Fruit fly (Drosophila melanogaster) Kc167 (cell line): Measurements from ENCODE around the gene Wdr59.

Experiments
- Myc ChIP-seq: fragments of >200 bp; optimal IDR thresholded peaks from 2 replicates; lab custom pipeline; 2017; ENCODE audit warnings: missing external identifiers
- Sin3A ChIP-seq: fragments of >200 bp; optimal IDR thresholded peaks from 2 replicates; lab custom pipeline; 2018; ENCODE audit warnings: missing external identifiers
- h ChIP-seq: fragments of >200 bp; optimal IDR thresholded peaks from 3 replicates; lab custom pipeline; 2018; ENCODE audit warnings: missing external identifiers
- insv ChIP-seq: fragments of >200 bp; optimal IDR thresholded peaks from 3 replicates; lab custom pipeline; 2018; ENCODE audit warnings: missing external identifiers
- psq ChIP-seq: fragments of >200 bp; optimal IDR thresholded peaks from 2 replicates; lab custom pipeline; 2017; ENCODE audit warnings: missing external identifiers
- ttk ChIP-seq: sonication (Bioruptor generic); optimal IDR thresholded peaks from 2 replicates; lab custom pipeline; 2017; ENCODE audit warnings: missing external identifiers

Gene Wdr59

DNA sequence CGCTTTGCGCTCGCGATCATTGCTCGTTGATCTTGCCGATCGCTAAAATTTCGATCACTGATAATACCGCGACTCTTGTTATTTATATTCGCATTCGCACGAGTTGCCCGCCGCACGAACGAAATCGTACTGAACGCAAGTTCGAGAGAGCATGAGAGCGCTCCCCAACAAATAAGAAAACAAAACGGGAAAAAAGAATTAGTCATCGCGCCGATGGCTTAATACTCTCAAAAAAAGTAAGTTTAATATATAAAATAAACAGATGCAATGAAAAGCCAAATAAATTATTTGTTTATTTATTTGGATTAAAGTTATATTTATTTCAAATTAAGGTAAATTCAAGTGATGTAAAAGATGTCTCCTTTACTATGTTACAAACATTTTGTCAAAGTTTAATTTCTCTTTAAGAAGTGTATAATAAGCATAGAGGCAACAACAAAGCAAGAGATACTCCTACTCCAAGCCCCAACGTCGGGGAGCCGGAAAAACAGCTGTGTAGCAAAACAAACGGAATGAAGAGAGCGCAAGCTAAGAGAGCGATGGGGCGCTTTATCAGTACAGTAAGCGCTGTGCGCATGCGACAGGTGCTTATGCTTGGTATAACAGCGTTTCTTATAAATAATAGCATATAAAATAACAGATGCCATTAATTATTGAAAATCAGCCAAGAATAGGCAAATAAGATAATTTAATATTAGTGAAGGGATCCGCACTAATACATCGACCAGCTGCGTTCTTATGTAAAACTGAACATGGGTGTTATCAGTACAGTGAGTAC, 33.7 kb upstream of the Wdr59 start:
- TF ChIP-seq insv (no peak), Sin3A (lab: Kevin White, UChicago) (no peak), Myc (lab: Kevin White, UChicago) (no peak), h (lab: Kevin White, UChicago) (no peak), ttk (no peak)

DNA sequence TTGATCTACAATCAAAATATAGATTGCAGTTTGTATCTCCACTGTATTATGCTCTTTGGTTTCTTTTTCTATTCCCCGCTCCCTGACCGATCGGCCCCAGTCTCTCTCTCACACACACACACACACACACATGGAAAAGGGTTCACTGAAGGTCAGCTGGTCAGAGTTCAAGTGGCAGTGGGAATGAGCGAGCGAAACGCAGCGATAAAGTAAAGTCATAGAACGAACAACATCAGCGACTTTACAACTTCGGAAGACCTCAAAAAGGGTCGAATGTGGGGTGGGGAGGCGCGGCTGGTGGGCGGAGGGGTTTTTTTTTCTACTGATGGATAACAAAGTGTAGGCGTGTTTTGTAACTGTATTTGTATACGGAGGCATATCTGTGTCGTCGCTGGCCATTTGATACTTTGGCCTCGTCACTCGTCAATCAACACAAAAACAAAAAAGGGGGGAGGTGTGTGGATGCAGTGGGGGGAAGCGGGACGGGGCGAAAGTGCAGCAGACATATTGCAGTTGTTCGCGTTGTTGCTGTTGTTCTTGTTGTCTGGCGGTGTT, 33.1 kb upstream of the Wdr59 start:
- no peak for TF ChIP-seq h (lab: Kevin White, UChicago)
- TF ChIP-seq Myc (lab: Kevin White, UChicago), result no peak
- TF ChIP-seq insv, result no peak
- TF ChIP-seq Sin3A (lab: Kevin White, UChicago), result no peak
- no peak for TF ChIP-seq ttk
- no peak for TF ChIP-seq psq (lab: Kevin White, UChicago)

DNA sequence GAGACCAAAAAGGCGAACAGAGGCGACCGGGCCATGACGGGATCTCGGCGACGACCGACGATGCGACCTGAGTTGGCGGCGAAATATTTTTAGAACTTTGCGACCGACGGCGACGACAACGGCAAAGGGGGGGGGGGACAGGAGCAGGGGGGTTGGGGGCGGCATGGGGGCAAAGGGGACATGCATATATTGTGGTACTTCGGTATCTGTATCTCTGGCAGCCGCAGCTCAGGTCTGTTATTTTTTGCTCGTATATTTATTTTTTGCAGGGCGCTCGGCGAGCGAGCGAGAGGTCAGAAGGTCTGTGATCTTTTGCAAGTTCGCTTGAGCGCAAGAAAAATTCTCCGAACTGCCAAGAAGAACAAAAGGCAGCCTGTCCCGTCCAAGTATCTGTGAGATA, 32.0 kb upstream of the Wdr59 start:
- no peak for TF ChIP-seq ttk
- no peak for TF ChIP-seq Myc (lab: Kevin White, UChicago)
- TF ChIP-seq h (lab: Kevin White, UChicago), result no peak
- no peak for TF ChIP-seq insv
- TF ChIP-seq Sin3A (lab: Kevin White, UChicago), result no peak
- TF ChIP-seq psq (lab: Kevin White, UChicago), result no peak

DNA sequence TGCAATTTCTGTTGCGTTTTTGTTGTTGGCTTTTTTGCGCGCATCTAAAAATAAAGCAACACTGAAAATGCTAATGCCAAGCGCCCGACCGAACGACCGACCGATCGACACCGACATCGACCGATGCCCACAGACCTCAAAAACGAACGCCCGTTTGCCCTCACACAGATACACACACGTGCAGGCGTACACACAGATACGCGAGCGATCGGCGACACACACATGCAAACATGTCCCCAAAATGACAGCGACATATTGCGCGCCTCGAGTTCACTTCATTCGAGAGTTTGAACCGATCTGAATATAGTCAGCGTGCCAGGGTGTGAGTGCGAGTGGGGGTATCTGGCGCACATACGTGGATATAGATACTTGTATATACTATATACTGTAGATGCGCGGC, 30.1 kb upstream of the Wdr59 start:
- no peak for TF ChIP-seq psq (lab: Kevin White, UChicago)
- TF ChIP-seq insv, result no peak
- no peak for TF ChIP-seq Myc (lab: Kevin White, UChicago)
- TF ChIP-seq ttk, result no peak
- TF ChIP-seq h (lab: Kevin White, UChicago), result no peak
- TF ChIP-seq Sin3A (lab: Kevin White, UChicago), result no peak

DNA sequence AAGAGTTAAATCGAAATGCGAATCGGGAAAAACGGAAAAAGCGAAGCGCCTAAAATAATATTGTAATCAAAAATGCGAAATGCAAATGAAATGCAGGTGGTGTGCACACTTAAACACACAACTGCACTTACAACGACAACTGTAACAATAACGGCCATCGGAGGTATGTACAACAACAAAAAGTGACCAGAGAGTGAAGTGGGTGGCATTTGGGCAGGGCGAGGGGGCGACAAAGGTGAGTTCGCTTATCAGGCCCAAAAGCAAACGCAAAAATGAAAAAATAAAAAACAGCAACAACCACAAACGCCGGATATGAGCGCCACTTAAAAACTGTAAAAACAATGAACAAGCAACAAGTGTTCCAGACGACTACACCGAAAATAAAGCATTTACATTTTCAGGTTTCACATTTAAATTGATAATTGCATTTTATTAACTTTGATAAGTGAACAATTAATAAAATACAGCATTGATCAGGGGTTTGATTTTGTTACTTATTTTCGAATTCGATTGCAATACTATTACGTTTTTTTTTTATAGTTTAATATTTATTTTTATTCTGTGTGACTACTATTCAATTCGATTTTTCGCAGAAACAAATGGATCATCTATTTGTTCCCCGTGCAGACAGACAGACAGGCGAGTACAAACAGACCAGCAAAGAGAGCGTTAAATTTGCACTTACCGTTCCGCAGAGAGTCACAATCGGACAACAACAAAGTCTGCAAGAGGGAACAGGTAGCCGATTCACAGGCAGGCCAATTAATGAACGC, 26.0 kb upstream of the Wdr59 start:
- TF ChIP-seq h (lab: Kevin White, UChicago), result no peak
- no peak for TF ChIP-seq psq (lab: Kevin White, UChicago)
- TF ChIP-seq ttk, result no peak
- no peak for TF ChIP-seq Sin3A (lab: Kevin White, UChicago)
- TF ChIP-seq insv, result no peak
- TF ChIP-seq Myc (lab: Kevin White, UChicago), result no peak

DNA sequence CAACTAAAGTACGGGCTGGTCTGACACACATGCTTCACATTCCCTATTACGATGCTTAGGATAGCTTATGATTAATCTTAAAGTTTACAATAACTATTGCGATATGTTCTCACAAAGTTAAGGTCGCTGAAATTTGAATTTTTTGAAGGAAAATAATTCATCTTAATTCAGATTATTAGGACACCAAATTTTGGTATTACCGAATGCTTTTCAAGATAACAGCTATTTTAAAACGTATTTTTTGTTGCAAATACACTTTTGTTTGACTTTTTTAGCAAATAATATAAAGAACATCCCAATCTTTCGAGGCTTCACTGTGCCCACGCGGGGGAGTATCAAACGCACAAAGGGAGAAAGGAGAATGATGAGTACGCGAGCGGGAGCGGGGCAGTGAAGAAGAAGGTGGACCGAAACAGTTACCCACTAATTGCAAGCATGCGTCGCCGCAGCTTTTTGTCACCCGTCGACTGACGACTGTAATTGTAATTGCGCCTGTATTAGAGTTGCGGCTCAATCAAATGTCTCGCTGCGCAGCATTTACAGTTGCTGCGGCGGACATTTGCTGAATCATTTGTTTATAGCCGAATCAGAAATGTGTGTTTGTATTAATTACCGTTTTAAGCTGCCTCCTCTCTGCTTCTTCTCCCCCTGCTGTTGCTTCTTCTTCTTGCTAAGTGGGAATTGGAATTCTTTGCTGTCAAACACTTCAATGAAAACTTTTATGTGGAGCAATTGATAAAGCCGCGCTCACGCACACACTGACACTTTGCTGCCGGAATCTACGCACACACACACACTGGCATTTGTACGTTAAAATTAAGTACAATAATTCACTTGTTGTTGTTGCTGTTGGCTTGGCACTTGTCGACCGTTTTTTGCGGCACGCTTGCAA, 25.1 kb upstream of the Wdr59 start:
- no peak for TF ChIP-seq Sin3A (lab: Kevin White, UChicago)
- TF ChIP-seq psq (lab: Kevin White, UChicago), result no peak
- TF ChIP-seq ttk, result no peak
- TF ChIP-seq insv, result no peak
- no peak for TF ChIP-seq Myc (lab: Kevin White, UChicago)
- TF ChIP-seq h (lab: Kevin White, UChicago), result no peak

DNA sequence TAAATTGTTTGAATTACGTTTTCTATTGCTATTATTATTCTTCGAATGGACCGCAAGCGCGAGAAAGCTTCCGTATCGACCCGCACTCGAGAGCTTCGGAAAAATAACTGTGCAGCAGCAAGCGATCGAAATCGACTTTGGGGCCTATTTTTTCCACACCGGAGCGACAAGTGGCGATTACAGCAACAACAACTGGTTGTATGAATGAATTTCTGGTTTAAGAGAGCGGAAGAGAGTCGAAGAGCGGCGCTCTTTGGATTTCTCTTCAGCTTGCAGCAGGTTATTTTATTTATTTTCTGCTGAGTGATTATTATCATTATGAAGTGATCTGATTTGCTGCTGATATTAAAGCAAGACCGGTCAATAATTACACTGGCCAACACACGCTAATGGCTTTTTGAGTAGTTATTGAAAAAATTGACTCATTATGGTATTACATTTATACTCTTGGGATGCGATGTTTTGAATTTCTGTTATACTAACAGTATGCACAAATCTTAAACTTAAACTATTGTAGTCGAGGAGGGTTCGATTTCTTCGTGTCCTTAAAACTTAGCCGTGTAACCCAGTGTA, 24.3 kb upstream of the Wdr59 start, which contains the start of gene Samuel:
Gene Samuel, minus strand, starts transcription at position 112 of the 573 bp plus-strand sequence.
- TF ChIP-seq insv (no peak), ttk (no peak), psq (lab: Kevin White, UChicago) (no peak), Myc (lab: Kevin White, UChicago) (no peak), Sin3A (lab: Kevin White, UChicago) (no peak), h (lab: Kevin White, UChicago) (no peak)

DNA sequence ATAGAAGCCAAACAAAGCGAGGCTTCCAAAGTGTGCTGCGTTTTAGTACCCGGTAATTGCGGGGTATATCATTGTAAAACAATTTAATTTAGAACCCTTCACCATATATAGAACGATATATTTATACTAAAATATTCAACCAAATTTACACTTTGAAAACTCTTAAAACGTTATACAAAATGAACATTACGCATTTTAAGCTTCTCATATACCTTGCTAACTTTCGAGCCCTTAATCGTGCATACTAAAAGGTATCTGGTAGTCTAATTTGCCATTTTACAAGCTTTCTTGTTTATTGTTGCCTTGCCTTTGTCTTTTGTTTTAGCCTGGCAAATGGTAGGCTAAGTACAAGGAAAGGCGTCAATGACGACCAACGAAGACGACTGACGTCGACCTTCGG, 23.3 kb upstream of the Wdr59 start:
- no peak for TF ChIP-seq Myc (lab: Kevin White, UChicago)
- no peak for TF ChIP-seq Sin3A (lab: Kevin White, UChicago)
- TF ChIP-seq ttk, result no peak
- no peak for TF ChIP-seq psq (lab: Kevin White, UChicago)
- no peak for TF ChIP-seq h (lab: Kevin White, UChicago)
- TF ChIP-seq insv, result no peak

DNA sequence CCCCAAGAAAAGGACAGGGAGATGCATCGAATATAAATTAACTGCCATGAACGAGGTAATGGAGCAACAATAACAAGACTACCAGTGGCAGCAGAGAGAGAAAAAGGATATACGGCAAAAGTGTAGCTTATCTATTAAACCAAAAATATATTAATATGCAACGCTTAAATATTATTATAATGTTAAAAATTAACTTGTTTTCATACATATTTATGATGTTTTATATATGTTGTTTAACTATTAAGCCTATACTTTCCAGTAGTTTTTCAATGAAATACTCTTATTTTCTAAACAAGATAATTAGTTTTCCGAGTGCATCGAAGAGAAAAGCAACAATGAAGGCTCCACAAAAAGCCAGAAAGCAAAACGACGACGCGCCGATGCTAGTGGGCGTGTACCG, 22.8 kb upstream of the Wdr59 start:
- TF ChIP-seq Myc (lab: Kevin White, UChicago), result no peak
- TF ChIP-seq h (lab: Kevin White, UChicago), result no peak
- TF ChIP-seq Sin3A (lab: Kevin White, UChicago), result no peak
- no peak for TF ChIP-seq insv
- TF ChIP-seq psq (lab: Kevin White, UChicago), result no peak
- TF ChIP-seq ttk, result no peak

DNA sequence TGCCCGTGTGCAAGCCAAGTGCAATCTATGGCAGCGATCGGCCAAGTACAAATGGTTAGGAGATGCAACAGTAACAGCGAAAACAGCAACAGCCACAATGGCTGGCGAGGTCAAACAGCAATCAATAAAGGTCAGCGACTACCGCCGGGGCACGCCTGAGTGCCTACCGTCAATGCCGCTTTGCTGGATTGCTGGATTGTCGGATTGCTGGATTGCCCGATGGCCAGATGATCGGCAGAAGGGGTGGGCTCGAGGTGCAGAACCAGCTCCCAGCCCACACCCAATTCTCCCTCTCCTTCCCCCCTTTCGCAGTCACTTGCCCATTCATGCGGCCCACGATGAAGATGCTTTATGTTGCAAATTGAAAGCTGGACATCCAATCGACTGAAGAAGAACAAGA, 22.3 kb upstream of the Wdr59 start:
- TF ChIP-seq psq (lab: Kevin White, UChicago) (no peak), h (lab: Kevin White, UChicago) (no peak), insv (no peak), ttk (no peak), Myc (lab: Kevin White, UChicago) (no peak), Sin3A (lab: Kevin White, UChicago) (no peak)

DNA sequence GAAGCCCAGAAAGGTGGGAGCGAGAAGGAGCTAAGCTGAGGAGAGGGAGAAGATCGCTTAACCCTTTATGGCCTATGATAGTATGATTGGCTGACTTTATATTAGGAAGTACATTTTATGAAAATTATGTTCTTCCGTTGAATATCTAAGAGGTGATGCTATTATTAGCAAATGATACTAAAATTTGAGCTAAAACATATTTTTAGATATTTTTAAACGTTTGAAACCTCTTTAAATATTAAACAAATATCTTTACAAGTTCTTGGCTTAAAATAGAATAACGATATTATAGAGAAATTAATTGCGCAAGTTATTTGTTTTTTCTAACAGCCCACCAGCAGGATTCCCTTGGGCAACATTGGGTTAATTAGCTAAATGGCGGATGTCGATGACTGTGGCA, 21.8 kb upstream of the Wdr59 start:
- TF ChIP-seq psq (lab: Kevin White, UChicago) (no peak), Sin3A (lab: Kevin White, UChicago) (no peak), insv (no peak), h (lab: Kevin White, UChicago) (no peak), Myc (lab: Kevin White, UChicago) (no peak), ttk (no peak)
